Fruit fly (Drosophila melanogaster): ENCODE data around the gene Mgat4a.

Mgat4a gene

dm6 chr3L:14756724-14757463, 4.9 kb upstream of the Mgat4a start (continued):
- TF ChIP-seq CG9705 (GFP tag; optimal IDR thresholded peaks at IDR 0.05) (peak; percentile 71), Hr78 (GFP tag; optimal IDR thresholded peaks at IDR 0.05) (no peak)

dm6 chr3L:14757464-14758384, 4.1 kb upstream of the Mgat4a start, which contains the start of gene CG42507:
CG42507 (minus strand) TSS chr3L:14757962.
- TF ChIP-seq psq (GFP tag; optimal IDR thresholded peaks at IDR 0.05) (no peak), CG32264 (GFP tag; optimal IDR thresholded peaks at IDR 0.05) (peak; percentile 19), brk (GFP tag; optimal IDR thresholded peaks at IDR 0.05) (peak; percentile 63), h (GFP tag; optimal IDR thresholded peaks at IDR 0.05) (no peak), Myc (optimal IDR thresholded peaks at IDR 0.05) (no peak), br (GFP tag; optimal IDR thresholded peaks at IDR 0.05) (peak; percentile 55), HLH106 (tag; optimal IDR thresholded peaks at IDR 0.05) (no peak), CrebA (GFP tag; optimal IDR thresholded peaks at IDR 0.05; ENCODE audit: borderline replicate concordance) (peak; percentile 96), Dif (GFP tag; optimal IDR thresholded peaks at IDR 0.05; ENCODE audit: partially characterized antibody) (peak; percentile 87), Vsx2 (GFP tag; optimal IDR thresholded peaks at IDR 0.05; ENCODE audit: partially characterized antibody) (peak; percentile 26), foxo (GFP tag; optimal IDR thresholded peaks at IDR 0.05) (peak in 1 of 2 experiments; percentile 61), usp (GFP tag; optimal IDR thresholded peaks at IDR 0.05) (no peak), dl (GFP tag; optimal IDR thresholded peaks at IDR 0.05; ENCODE audit: insufficient read depth in 1 of 2, partially characterized antibody in 2 of 2) (peak; percentile 33 to 77), Rel (GFP tag; optimal IDR thresholded peaks at IDR 0.05) (peak; percentile 85), Rel (tag; optimal IDR thresholded peaks at IDR 0.05) (peak; percentile 45), lola (GFP tag; optimal IDR thresholded peaks at IDR 0.05) (no peak), Jra (GFP tag; optimal IDR thresholded peaks at IDR 0.05) (no peak), Mio (GFP tag; optimal IDR thresholded peaks at IDR 0.05) (no peak), Hnf4 (GFP tag; optimal IDR thresholded peaks at IDR 0.05) (peak; percentile 19), Hr83 (GFP tag; optimal IDR thresholded peaks at IDR 0.05; ENCODE audit: poor library complexity, severe bottlenecking) (peak; percentile 71), sage (GFP tag; optimal IDR thresholded peaks at IDR 0.05) (peak; percentile 48), woc (GFP tag; optimal IDR thresholded peaks at IDR 0.05) (no peak), fru (GFP tag; optimal IDR thresholded peaks at IDR 0.05) (peak; percentile 2)

DNA sequence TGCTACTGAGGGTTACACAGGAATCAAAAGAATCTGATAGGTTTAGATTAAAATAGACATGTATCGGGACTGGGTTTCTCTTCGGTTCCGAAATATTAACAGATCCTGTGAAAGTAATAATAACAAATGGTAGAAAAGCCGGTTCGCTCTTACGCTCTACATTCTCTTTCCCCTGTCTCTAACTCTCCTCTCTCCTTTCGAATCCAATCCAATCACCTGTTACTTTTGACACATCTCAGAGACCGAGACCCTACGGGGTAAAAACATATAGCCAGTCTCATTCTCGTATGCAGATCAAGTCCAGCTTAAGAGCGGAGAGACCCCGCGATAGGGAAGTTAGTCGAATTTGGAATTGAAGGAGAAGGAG, 3.1 kb upstream of the Mgat4a start:
- TF ChIP-seq dl (GFP tag; optimal IDR thresholded peaks at IDR 0.05; ENCODE audit: insufficient read depth in 1 of 2, partially characterized antibody in 2 of 2) (peak in 1 of 2 experiments; percentile 20), Dif (GFP tag; optimal IDR thresholded peaks at IDR 0.05; ENCODE audit: partially characterized antibody) (peak; percentile 28), pan (optimal IDR thresholded peaks at IDR 0.05) (no peak)

DNA sequence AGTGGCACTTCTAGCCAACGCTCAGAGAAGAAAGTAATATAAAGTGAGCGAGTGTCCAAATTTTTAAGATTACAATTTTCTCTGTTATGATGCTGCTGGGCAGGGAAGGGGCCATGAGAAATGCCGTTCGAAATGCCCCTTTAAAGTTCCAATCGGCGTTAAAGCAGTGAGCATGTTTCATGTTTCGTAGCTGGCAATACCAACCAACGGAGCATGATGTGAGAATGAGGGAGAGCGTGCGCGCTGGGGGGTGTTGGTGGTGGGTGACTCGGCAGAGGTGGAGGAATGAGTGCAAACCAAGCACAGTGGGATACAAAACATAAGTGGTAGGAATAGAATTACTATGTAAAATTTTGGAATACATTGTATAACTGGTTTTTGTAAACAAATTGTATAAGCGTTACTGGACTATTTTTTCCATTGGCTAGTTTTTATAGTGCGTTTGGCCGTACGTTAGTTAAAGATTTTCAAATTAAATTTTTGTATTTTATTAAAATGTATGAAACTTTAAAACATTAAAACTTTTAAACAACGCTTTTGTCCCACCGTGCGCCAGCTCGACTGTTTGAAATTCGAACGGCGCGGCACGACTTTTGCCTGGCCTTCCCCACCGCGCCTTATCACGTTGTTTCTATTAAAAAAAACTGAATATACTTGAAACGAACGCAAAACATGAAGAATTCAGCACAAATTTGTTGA, 2.6 kb upstream of the Mgat4a start:
- TF ChIP-seq tai (GFP tag; optimal IDR thresholded peaks at IDR 0.05) (peak; percentile 98), Dif (GFP tag; optimal IDR thresholded peaks at IDR 0.05; ENCODE audit: partially characterized antibody) (peak; percentile 32), br (GFP tag; optimal IDR thresholded peaks at IDR 0.05) (peak; percentile 99), CG9705 (GFP tag; optimal IDR thresholded peaks at IDR 0.05) (peak; percentile 99), ey (GFP tag; optimal IDR thresholded peaks at IDR 0.05) (peak; percentile 99), Vsx2 (GFP tag; optimal IDR thresholded peaks at IDR 0.05; ENCODE audit: partially characterized antibody) (no peak), N (GFP tag; optimal IDR thresholded peaks at IDR 0.05) (no peak), sage (GFP tag; optimal IDR thresholded peaks at IDR 0.05) (peak; percentile 99), CrebA (GFP tag; optimal IDR thresholded peaks at IDR 0.05; ENCODE audit: borderline replicate concordance) (peak; percentile 95), Mio (GFP tag; optimal IDR thresholded peaks at IDR 0.05) (peak; percentile 92), sv (GFP tag; optimal IDR thresholded peaks at IDR 0.05) (peak; percentile 99), foxo (GFP tag; optimal IDR thresholded peaks at IDR 0.05) (peak; percentile 90 to 100), Hr83 (GFP tag; optimal IDR thresholded peaks at IDR 0.05; ENCODE audit: poor library complexity, severe bottlenecking) (no peak), CG32264 (GFP tag; optimal IDR thresholded peaks at IDR 0.05) (peak; percentile 95), GATAd (GFP tag; optimal IDR thresholded peaks at IDR 0.05) (peak; percentile 91), pan (optimal IDR thresholded peaks at IDR 0.05) (no peak), rgr (GFP tag; optimal IDR thresholded peaks at IDR 0.05) (peak; percentile 99), psq (GFP tag; optimal IDR thresholded peaks at IDR 0.05) (peak; percentile 99), brk (GFP tag; optimal IDR thresholded peaks at IDR 0.05) (peak; percentile 95), lola (GFP tag; optimal IDR thresholded peaks at IDR 0.05) (no peak), Dfd (GFP tag; optimal IDR thresholded peaks at IDR 0.05) (peak; percentile 98), HLH106 (tag; optimal IDR thresholded peaks at IDR 0.05) (peak; percentile 100), Hnf4 (GFP tag; optimal IDR thresholded peaks at IDR 0.05) (peak; percentile 97), Abd-B (GFP tag; optimal IDR thresholded peaks at IDR 0.05) (no peak), dl (GFP tag; optimal IDR thresholded peaks at IDR 0.05; ENCODE audit: insufficient read depth in 1 of 2, partially characterized antibody in 2 of 2) (peak; percentile 52), usp (GFP tag; optimal IDR thresholded peaks at IDR 0.05) (peak; percentile 22), h (GFP tag; optimal IDR thresholded peaks at IDR 0.05) (peak; percentile 99), Rel (GFP tag; optimal IDR thresholded peaks at IDR 0.05) (peak; percentile 95), Rel (tag; optimal IDR thresholded peaks at IDR 0.05) (peak; percentile 96), fru (GFP tag; optimal IDR thresholded peaks at IDR 0.05) (peak; percentile 99), Sp1 (GFP tag; optimal IDR thresholded peaks at IDR 0.05) (peak; percentile 99)
